Fruit fly (Drosophila melanogaster): ENCODE data around the gene spel1.
A peak's percentile ranks its signal among the peaks of the same experiment; 100 is the strongest.

spel1 gene

DNA sequence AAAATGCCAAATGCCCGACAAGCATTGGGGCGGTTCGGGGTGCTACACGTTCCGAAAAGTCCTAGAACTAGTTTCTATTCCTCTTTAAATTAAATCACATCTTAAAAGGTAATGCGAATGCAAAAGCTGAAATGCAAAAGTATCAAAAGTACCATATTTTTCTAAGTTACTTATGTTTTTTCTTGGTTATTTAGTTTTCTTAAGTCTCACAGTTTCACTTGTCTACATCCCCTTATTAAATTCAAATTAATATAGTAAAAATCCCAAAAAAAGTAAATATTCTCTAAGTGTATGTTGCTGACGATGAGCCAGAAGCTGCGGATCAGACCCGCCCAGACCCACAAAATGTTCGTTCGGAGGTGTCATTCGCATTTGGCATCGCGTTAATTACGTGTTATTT, 38.8 kb downstream of the spel1 start:
- TF ChIP-seq pad (GFP tag; optimal IDR thresholded peaks at IDR 0.05) (no peak), CG14711 (tag; optimal IDR thresholded peaks at IDR 0.05) (no peak), Hr96 (GFP tag; optimal IDR thresholded peaks at IDR 0.05) (no peak), CG5204 (GFP tag; optimal IDR thresholded peaks at IDR 0.05) (no peak), kay (GFP tag; ENCODE audit: borderline replicate concordance) (no peak), Crg-1 (GFP tag; optimal IDR thresholded peaks at IDR 0.05) (no peak), toe (GFP tag; optimal IDR thresholded peaks at IDR 0.05) (no peak), Mnt (GFP tag; optimal IDR thresholded peaks at IDR 0.05) (no peak), ovo (GFP tag; optimal IDR thresholded peaks at IDR 0.05) (no peak), tj (GFP tag; optimal IDR thresholded peaks at IDR 0.05) (no peak), CG7101 (tag; optimal IDR thresholded peaks at IDR 0.05) (no peak), cnc (optimal IDR thresholded peaks at IDR 0.05) (no peak), CG12768 (GFP tag; optimal IDR thresholded peaks at IDR 0.05) (no peak)

DNA sequence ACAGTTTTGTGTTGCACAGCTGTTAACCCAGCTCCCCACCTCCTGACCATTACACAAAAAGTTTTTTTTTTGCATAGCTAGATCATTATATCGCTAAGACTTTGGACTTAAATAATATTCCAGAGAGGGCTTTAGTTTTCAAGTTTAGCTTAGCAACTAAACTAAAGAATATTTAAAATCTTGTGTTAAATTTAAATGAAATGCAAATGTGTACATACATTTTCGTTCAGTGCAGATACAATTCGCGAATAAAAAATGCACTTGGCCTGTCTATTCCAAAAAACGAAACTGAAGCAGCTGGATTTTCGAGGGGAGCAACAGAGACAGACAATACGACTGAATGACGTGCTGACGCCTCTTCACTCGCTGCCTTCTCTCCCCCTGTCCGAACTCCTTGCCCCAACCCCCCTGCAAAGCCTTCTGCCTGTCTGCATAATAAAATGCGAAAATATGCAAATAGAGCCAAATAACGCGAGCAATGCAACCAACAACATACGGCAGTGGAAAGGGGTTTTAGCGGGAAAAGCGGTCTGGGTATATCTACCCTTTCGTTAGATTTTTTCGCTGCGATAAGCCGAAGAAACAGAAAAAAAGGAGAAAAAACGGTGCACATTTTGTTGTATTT, 39.9 kb downstream of the spel1 start:
- TF ChIP-seq cic (GFP tag; optimal IDR thresholded peaks at IDR 0.05), result no peak
- TF ChIP-seq CG5204 (GFP tag; optimal IDR thresholded peaks at IDR 0.05), result no peak
- peak; percentile 90 for TF ChIP-seq tj (GFP tag; optimal IDR thresholded peaks at IDR 0.05)

DNA sequence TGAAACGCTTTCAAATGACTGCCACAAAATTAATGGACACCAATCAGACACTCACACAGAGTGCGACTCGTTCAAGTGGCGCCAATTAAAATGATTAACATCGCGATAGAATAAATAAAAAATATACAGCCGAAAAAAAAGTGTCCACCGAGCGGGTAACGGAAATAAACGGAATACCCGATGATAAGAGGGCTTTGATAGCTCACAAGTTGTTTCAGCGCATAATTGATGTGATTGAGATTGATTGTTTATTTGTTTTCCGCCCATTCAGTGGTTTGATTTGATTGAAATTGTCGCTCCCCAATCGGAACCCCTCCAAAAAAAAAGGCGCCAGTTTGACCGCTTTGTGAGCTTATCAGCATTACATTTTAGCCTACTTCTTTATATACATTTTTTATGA, 41.7 kb downstream of the spel1 start:
- TF ChIP-seq CG5204 (GFP tag; optimal IDR thresholded peaks at IDR 0.05) (no peak), CG11617 (GFP tag; optimal IDR thresholded peaks at IDR 0.05) (no peak), Hr96 (GFP tag; optimal IDR thresholded peaks at IDR 0.05) (no peak), pad (GFP tag; optimal IDR thresholded peaks at IDR 0.05) (no peak), CG7101 (tag; optimal IDR thresholded peaks at IDR 0.05) (no peak), CG14711 (tag; optimal IDR thresholded peaks at IDR 0.05) (no peak)

DNA sequence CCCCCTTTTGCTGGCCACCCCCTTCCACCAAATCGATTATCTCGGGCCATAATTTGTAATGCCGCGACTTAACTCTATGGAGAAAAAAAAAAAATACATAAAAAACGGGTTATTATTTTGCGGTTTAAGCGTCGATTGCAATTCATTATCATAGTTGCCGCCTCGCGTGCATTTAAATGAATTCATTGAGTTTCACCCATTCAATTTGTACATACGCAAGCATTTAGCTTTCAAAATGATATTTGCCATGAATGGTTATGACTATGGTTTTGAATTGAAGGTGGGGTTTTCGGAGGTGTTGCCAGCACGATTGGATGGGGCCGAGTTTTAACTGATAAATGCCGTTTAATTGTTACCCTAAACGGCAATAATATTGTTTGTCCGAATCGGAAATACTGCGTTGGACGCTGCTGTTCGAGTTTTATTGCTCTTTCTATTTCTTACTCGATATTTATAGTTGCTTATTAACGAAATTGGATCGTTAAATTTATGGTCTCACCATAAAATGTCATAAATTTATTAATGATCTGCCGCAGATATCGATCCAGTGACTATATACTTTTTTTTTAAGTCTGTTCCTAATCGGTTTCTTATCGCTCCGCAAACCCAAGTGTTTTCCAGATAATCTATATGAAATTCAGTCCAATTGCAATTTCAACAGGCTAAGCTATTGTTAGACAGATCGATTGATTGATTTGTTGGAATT, 43.0 kb downstream of the spel1 start:
- peak; percentile 70 for TF ChIP-seq tj (GFP tag; optimal IDR thresholded peaks at IDR 0.05)
- TF ChIP-seq cic (GFP tag; optimal IDR thresholded peaks at IDR 0.05), result no peak
- no peak for TF ChIP-seq toe (GFP tag; optimal IDR thresholded peaks at IDR 0.05)
- TF ChIP-seq CG33017 (tag; optimal IDR thresholded peaks at IDR 0.05), result peak; percentile 39
- TF ChIP-seq CG11617 (GFP tag; optimal IDR thresholded peaks at IDR 0.05), result peak; percentile 63
- no peak for TF ChIP-seq Crg-1 (GFP tag; optimal IDR thresholded peaks at IDR 0.05)
- peak; percentile 16 for TF ChIP-seq CG12768 (GFP tag; optimal IDR thresholded peaks at IDR 0.05)
- TF ChIP-seq bab1 (GFP tag; optimal IDR thresholded peaks at IDR 0.05), result no peak
- TF ChIP-seq Mnt (GFP tag; optimal IDR thresholded peaks at IDR 0.05), result no peak
- peak; percentile 29 for TF ChIP-seq CG7101 (tag; optimal IDR thresholded peaks at IDR 0.05)
- TF ChIP-seq Clk (GFP tag; optimal IDR thresholded peaks at IDR 0.05), result no peak
- no peak for TF ChIP-seq cnc (optimal IDR thresholded peaks at IDR 0.05)
- TF ChIP-seq ovo (GFP tag; optimal IDR thresholded peaks at IDR 0.05), result peak; percentile 15
- no peak for TF ChIP-seq CG5204 (GFP tag; optimal IDR thresholded peaks at IDR 0.05)
- peak; percentile 21 for TF ChIP-seq CG7045 (GFP tag; optimal IDR thresholded peaks at IDR 0.05)
- no peak for TF ChIP-seq Hr96 (GFP tag; optimal IDR thresholded peaks at IDR 0.05)
- TF ChIP-seq CG14711 (tag; optimal IDR thresholded peaks at IDR 0.05), result peak; percentile 42
- no peak for TF ChIP-seq pad (GFP tag; optimal IDR thresholded peaks at IDR 0.05)
- peak; percentile 47 for TF ChIP-seq kay (GFP tag; ENCODE audit: borderline replicate concordance)
- TF ChIP-seq CG1620 (GFP tag; optimal IDR thresholded peaks at IDR 0.05), result no peak

DNA sequence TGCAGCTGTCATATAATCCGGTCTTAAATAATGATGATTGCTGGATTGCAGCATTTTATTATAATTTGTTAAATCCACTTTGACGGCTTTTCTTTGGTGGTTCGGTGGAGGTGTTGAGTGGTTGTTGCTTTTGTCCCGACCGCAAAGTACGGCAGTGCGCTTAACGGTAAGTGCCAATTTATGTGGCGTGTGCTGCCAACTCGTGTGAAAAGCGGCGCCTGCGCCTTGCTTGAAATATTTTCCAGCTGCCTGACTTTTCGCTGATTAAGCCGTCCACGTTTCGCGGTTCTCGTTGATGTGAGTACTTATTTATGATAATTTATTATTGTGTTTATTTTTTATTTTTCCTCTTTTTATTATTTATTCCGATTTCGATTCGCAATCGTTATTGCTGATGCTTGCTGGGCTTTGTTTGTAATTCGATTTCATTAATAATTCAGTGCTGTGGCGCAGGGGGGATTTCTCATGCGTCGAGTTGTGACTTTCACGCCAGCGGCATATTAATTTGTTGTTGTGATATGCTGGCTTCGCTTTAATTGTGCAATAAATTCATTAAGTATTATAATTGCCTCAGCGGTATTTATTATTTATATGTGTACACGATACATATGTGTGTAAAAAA, 46.6 kb downstream of the spel1 start:
- TF ChIP-seq Hr96 (GFP tag; optimal IDR thresholded peaks at IDR 0.05) (no peak), Clk (GFP tag; optimal IDR thresholded peaks at IDR 0.05) (no peak), pad (GFP tag; optimal IDR thresholded peaks at IDR 0.05) (no peak), ovo (GFP tag; optimal IDR thresholded peaks at IDR 0.05) (no peak), CG7101 (tag; optimal IDR thresholded peaks at IDR 0.05) (no peak), CG12768 (GFP tag; optimal IDR thresholded peaks at IDR 0.05) (no peak), tj (GFP tag; optimal IDR thresholded peaks at IDR 0.05) (peak; percentile 92), CG11617 (GFP tag; optimal IDR thresholded peaks at IDR 0.05) (no peak), toe (GFP tag; optimal IDR thresholded peaks at IDR 0.05) (no peak), CG1620 (GFP tag; optimal IDR thresholded peaks at IDR 0.05) (no peak), CG14711 (tag; optimal IDR thresholded peaks at IDR 0.05) (no peak), CG33017 (tag; optimal IDR thresholded peaks at IDR 0.05) (no peak), cnc (optimal IDR thresholded peaks at IDR 0.05) (no peak), Mnt (GFP tag; optimal IDR thresholded peaks at IDR 0.05) (no peak), kay (GFP tag; ENCODE audit: borderline replicate concordance) (no peak), cic (GFP tag; optimal IDR thresholded peaks at IDR 0.05) (peak; percentile 14), Crg-1 (GFP tag; optimal IDR thresholded peaks at IDR 0.05) (no peak), CG5204 (GFP tag; optimal IDR thresholded peaks at IDR 0.05) (no peak)

DNA sequence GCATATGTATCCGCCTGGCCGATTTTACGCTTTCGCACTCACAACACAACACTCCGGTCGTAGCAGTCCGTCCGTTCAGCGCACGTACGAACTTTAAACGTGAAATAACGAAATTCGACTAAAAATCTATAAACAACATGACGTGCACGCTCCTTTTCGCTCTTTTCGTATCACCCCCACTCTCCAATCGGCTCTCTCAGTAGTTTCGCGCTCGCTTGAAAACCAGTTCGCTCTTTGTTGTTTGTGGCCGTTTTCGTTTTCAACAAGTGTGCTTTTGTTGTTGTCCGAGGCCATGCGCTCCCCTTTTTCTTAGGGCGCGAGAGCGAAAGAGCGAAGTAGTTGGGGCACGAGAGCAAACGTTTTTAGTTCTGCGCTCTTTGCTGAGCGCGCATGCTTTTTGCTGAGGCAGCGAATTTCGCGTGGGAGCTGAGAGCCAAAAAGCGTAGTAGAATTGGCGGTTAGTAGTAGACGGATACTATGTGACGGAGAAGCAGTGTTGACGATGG, 47.6 kb downstream of the spel1 start, which contains the start of gene elB:
Gene elB, minus strand, starts transcription at position 122 of the 506 bp plus-strand sequence.
- TF ChIP-seq CG33017 (tag; optimal IDR thresholded peaks at IDR 0.05) (no peak), Clk (GFP tag; optimal IDR thresholded peaks at IDR 0.05) (no peak), cic (GFP tag; optimal IDR thresholded peaks at IDR 0.05) (no peak), CG7101 (tag; optimal IDR thresholded peaks at IDR 0.05) (no peak), bab1 (GFP tag; optimal IDR thresholded peaks at IDR 0.05) (no peak), CG12768 (GFP tag; optimal IDR thresholded peaks at IDR 0.05) (peak; percentile 9), CG14711 (tag; optimal IDR thresholded peaks at IDR 0.05) (no peak), ovo (GFP tag; optimal IDR thresholded peaks at IDR 0.05) (no peak), CG7045 (GFP tag; optimal IDR thresholded peaks at IDR 0.05) (peak; percentile 14), CG1620 (GFP tag; optimal IDR thresholded peaks at IDR 0.05) (no peak), cnc (optimal IDR thresholded peaks at IDR 0.05) (no peak), tj (GFP tag; optimal IDR thresholded peaks at IDR 0.05) (peak; percentile 97), Hr96 (GFP tag; optimal IDR thresholded peaks at IDR 0.05) (no peak), toe (GFP tag; optimal IDR thresholded peaks at IDR 0.05) (no peak), pad (GFP tag; optimal IDR thresholded peaks at IDR 0.05) (peak; percentile 34), Mnt (GFP tag; optimal IDR thresholded peaks at IDR 0.05) (peak; percentile 41), kay (GFP tag; ENCODE audit: borderline replicate concordance) (no peak), Crg-1 (GFP tag; optimal IDR thresholded peaks at IDR 0.05) (peak; percentile 9), CG11617 (GFP tag; optimal IDR thresholded peaks at IDR 0.05) (no peak), CG5204 (GFP tag; optimal IDR thresholded peaks at IDR 0.05) (no peak)

Measured in whole organism, adult.